Worm (Caenorhabditis elegans): ENCODE data around the gene pals-27.

- TF ChIP-seq nhr-11 (tag; optimal IDR thresholded peaks at IDR 0.05) (no peak), pha-4 (GFP tag; IDR thresholded peaks at IDR 0.05) (no peak), pha-4 (tag; optimal IDR thresholded peaks at IDR 0.05) (no peak), ceh-62 (tag; optimal IDR thresholded peaks at IDR 0.05) (no peak), set-16 (GFP tag; IDR thresholded peaks at IDR 0.05) (no peak), nhr-28 (tag; optimal IDR thresholded peaks at IDR 0.05) (no peak), hlh-11 (tag; optimal IDR thresholded peaks at IDR 0.05) (no peak), lin-13 (GFP tag; optimal IDR thresholded peaks at IDR 0.05) (no peak), R02D3.7 (tag; optimal IDR thresholded peaks at IDR 0.05) (no peak), php-3 (GFP tag; IDR thresholded peaks at IDR 0.05) (no peak), hmg-1.1 (GFP tag; IDR thresholded peaks at IDR 0.05) (no peak), ceh-28 (tag; optimal IDR thresholded peaks at IDR 0.05) (no peak), egl-27 (tag; optimal IDR thresholded peaks at IDR 0.05) (no peak), rbr-2 (tag; optimal IDR thresholded peaks at IDR 0.05) (no peak), nhr-41 (GFP tag; IDR thresholded peaks at IDR 0.05) (no peak)
Observed at ce11 chrIII:4364974-4365373, 16.5 kb upstream of the pals-27 start, which contains the start of gene ckb-1.
